Worm (Caenorhabditis elegans) whole organism, mixed stage, embryonic: ENCODE measurements around the gene C10A4.3.

Source experiments
- M03D4.4 ChIP-seq: sonication (generic microtip); optimal IDR thresholded peaks from 2 replicates; lab custom pipeline; 2017; ENCODE audit warnings: mild to moderate bottlenecking, missing genetic modification characterization, missing compliant biosample characterization
- bed-3 ChIP-seq: fragments of 200-800 bp; sonication (Bioruptor generic); optimal IDR thresholded peaks from 3 replicates; lab custom pipeline; 2018; ENCODE audit warnings: mild to moderate bottlenecking, missing genetic modification characterization, moderate library complexity, missing compliant biosample characterization
- blmp-1 ChIP-seq: fragments of 150-350 bp; optimal IDR thresholded peaks from 2 replicates; lab custom pipeline; 2014; ENCODE audit warnings: missing biosample characterization, missing genetic modification characterization
- ceh-39 ChIP-seq: fragments of 150-350 bp; optimal IDR thresholded peaks from 2 replicates; lab custom pipeline; 2014; ENCODE audit warnings: missing biosample characterization, missing genetic modification characterization
- ceh-83 ChIP-seq: fragments of 200-800 bp; sonication (Bioruptor generic); optimal IDR thresholded peaks from 2 replicates; lab custom pipeline; 2018; ENCODE audit warnings: mild to moderate bottlenecking, missing genetic modification characterization, missing compliant biosample characterization
- cnd-1 ChIP-seq: fragments of 200-800 bp; sonication (Bioruptor generic); optimal IDR thresholded peaks from 2 replicates; lab custom pipeline; 2018; ENCODE audit warnings: mild to moderate bottlenecking, missing genetic modification characterization, missing compliant biosample characterization
- drap-1 ChIP-seq: fragments of 200-800 bp; sonication (Bioruptor generic); optimal IDR thresholded peaks from 3 replicates; lab custom pipeline; 2018; ENCODE audit warnings: mild to moderate bottlenecking, missing genetic modification characterization, missing compliant biosample characterization
- elt-1 ChIP-seq: sonication (generic microtip); optimal IDR thresholded peaks from 2 replicates; lab custom pipeline; 2017; ENCODE audit warnings: missing genetic modification characterization, mild to moderate bottlenecking, missing compliant biosample characterization, antibody characterized with exemption, moderate library complexity, borderline replicate concordance; ENCODE audit not compliant: insufficient read depth
- elt-3 ChIP-seq: fragments of 150-350 bp; optimal IDR thresholded peaks from 2 replicates; lab custom pipeline; 2014; ENCODE audit warnings: missing biosample characterization, missing genetic modification characterization
- flh-1 ChIP-seq: fragments of 200-800 bp; sonication (Bioruptor generic); optimal IDR thresholded peaks from 2 replicates; lab custom pipeline; 2018; ENCODE audit warnings: mild to moderate bottlenecking, missing genetic modification characterization, moderate library complexity, missing compliant biosample characterization
- ham-2 ChIP-seq: fragments of 200-800 bp; sonication (Bioruptor generic); optimal IDR thresholded peaks from 2 replicates; lab custom pipeline; 2018; ENCODE audit warnings: mild to moderate bottlenecking, missing genetic modification characterization, missing compliant biosample characterization
- lin-13 ChIP-seq: fragments of 150-350 bp; optimal IDR thresholded peaks from 2 replicates; lab custom pipeline; 2014; ENCODE audit warnings: missing biosample characterization, missing genetic modification characterization
- lin-32 ChIP-seq: fragments of 200-800 bp; sonication (Bioruptor generic); optimal IDR thresholded peaks from 2 replicates; lab custom pipeline; 2018; ENCODE audit warnings: mild to moderate bottlenecking, missing genetic modification characterization, missing compliant biosample characterization
- lsy-2 ChIP-seq: fragments of 150-350 bp; optimal IDR thresholded peaks from 2 replicates; lab custom pipeline; 2014; ENCODE audit warnings: missing biosample characterization, missing genetic modification characterization
- mab-5 ChIP-seq: fragments of 150-350 bp; optimal IDR thresholded peaks from 2 replicates; lab custom pipeline; 2014; ENCODE audit warnings: missing biosample characterization, missing genetic modification characterization
- mep-1 ChIP-seq: fragments of 150-350 bp; optimal IDR thresholded peaks from 2 replicates; lab custom pipeline; 2017; ENCODE audit warnings: missing biosample characterization, missing genetic modification reagents, missing genetic modification characterization, inconsistent platforms
- mls-2 ChIP-seq: sonication (generic microtip); optimal IDR thresholded peaks from 2 replicates; lab custom pipeline; 2016; ENCODE audit warnings: mild to moderate bottlenecking, missing genetic modification characterization, moderate library complexity, missing compliant biosample characterization
- nhr-12 ChIP-seq: fragments of 150-350 bp; optimal IDR thresholded peaks from 2 replicates; lab custom pipeline; 2014; ENCODE audit warnings: missing biosample characterization, missing genetic modification characterization
- nhr-2 ChIP-seq: fragments of 150-350 bp; optimal IDR thresholded peaks from 2 replicates; lab custom pipeline; 2014; ENCODE audit warnings: missing biosample characterization, missing genetic modification characterization
- nhr-237 ChIP-seq: fragments of 150-350 bp; optimal IDR thresholded peaks from 2 replicates; lab custom pipeline; 2014; ENCODE audit warnings: missing biosample characterization, missing genetic modification characterization
- nhr-28 ChIP-seq: fragments of 150-350 bp; optimal IDR thresholded peaks from 2 replicates; lab custom pipeline; 2014; ENCODE audit warnings: missing biosample characterization, missing genetic modification characterization
- nhr-76 ChIP-seq: sonication (generic microtip); optimal IDR thresholded peaks from 2 replicates; lab custom pipeline; 2017; ENCODE audit warnings: missing biosample characterization, missing genetic modification characterization
- pha-4 ChIP-seq: fragments of 150-350 bp; optimal IDR thresholded peaks from 2 replicates; lab custom pipeline; 2018; ENCODE audit warnings: missing biosample characterization, missing genetic modification reagents, missing genetic modification characterization
- sem-2 ChIP-seq: fragments of 200-800 bp; sonication (Bioruptor generic); optimal IDR thresholded peaks from 2 replicates; lab custom pipeline; 2018; ENCODE audit warnings: mild to moderate bottlenecking, missing genetic modification characterization, missing compliant biosample characterization
- snpc-4 ChIP-seq: fragments of 150-350 bp; optimal IDR thresholded peaks from 2 replicates; lab custom pipeline; 2014; ENCODE audit warnings: missing biosample characterization, missing genetic modification characterization
- sptf-1 ChIP-seq: sonication (generic microtip); optimal IDR thresholded peaks from 2 replicates; lab custom pipeline; 2017; ENCODE audit warnings: mild to moderate bottlenecking, missing genetic modification characterization, moderate library complexity, missing compliant biosample characterization
- tbx-8 ChIP-seq: fragments of 200-800 bp; sonication (Bioruptor generic); optimal IDR thresholded peaks from 2 replicates; lab custom pipeline; 2018; ENCODE audit warnings: mild to moderate bottlenecking, missing genetic modification characterization, moderate library complexity, missing compliant biosample characterization
- unc-120 ChIP-seq: sonication (generic microtip); optimal IDR thresholded peaks from 2 replicates; lab custom pipeline; 2017; ENCODE audit warnings: missing genetic modification characterization, missing compliant biosample characterization; ENCODE audit not compliant: poor library complexity, severe bottlenecking
- unc-39 ChIP-seq: fragments of 150-350 bp; optimal IDR thresholded peaks from 2 replicates; lab custom pipeline; 2014; ENCODE audit warnings: missing biosample characterization, missing genetic modification characterization
- unc-62 ChIP-seq: fragments of 150-350 bp; optimal IDR thresholded peaks from 2 replicates; lab custom pipeline; 2014; ENCODE audit warnings: missing biosample characterization, missing genetic modification reagents, missing genetic modification characterization
- ztf-11 ChIP-seq: fragments of 150-350 bp; optimal IDR thresholded peaks from 2 replicates; lab custom pipeline; 2014; ENCODE audit warnings: missing biosample characterization, missing genetic modification characterization

Gene C10A4.3

ce11 chrX:7398584-7398983, 6.9 kb upstream of the C10A4.3 start, which contains the start of gene C10A4.10:
C10A4.10 (plus strand) TSS chrX:7398884.
- TF ChIP-seq blmp-1 (tag; lab: Kevin White, UChicago) = no peak
- no peak for TF ChIP-seq tbx-8 (GFP tag; lab: Kevin White, UChicago)
- TF ChIP-seq bed-3 = no peak
- TF ChIP-seq sem-2 = no peak
- no peak for TF ChIP-seq drap-1 (GFP tag; lab: Kevin White, UChicago)
- TF ChIP-seq cnd-1 (tag; lab: Kevin White, UChicago) = no peak
- no peak for TF ChIP-seq sptf-1
- no peak for TF ChIP-seq lin-32 (GFP tag; lab: Kevin White, UChicago)
- TF ChIP-seq lin-13 (tag; lab: Kevin White, UChicago) = no peak
- no peak for TF ChIP-seq nhr-237 (tag; lab: Kevin White, UChicago)
- no peak for TF ChIP-seq unc-62 (GFP tag; lab: Kevin White, UChicago)
- TF ChIP-seq ham-2 (GFP tag; lab: Kevin White, UChicago) = no peak
- no peak for TF ChIP-seq mls-2 (tag; lab: Kevin White, UChicago)
- no peak for TF ChIP-seq flh-1
- no peak for TF ChIP-seq M03D4.4 (tag; lab: Kevin White, UChicago)
- no peak for TF ChIP-seq elt-3 (tag; lab: Kevin White, UChicago)
- TF ChIP-seq nhr-76 (tag; lab: Kevin White, UChicago) = no peak
- TF ChIP-seq unc-39 (tag; lab: Kevin White, UChicago) = no peak
- TF ChIP-seq mab-5 (tag; lab: Kevin White, UChicago) = no peak

- no peak for TF ChIP-seq nhr-237 (tag; lab: Kevin White, UChicago)
- no peak for TF ChIP-seq tbx-8 (GFP tag; lab: Kevin White, UChicago)
- TF ChIP-seq ceh-39 (tag; lab: Kevin White, UChicago) = no peak
- TF ChIP-seq blmp-1 (tag; lab: Kevin White, UChicago) = no peak
- no peak for TF ChIP-seq unc-120 (tag; lab: Kevin White, UChicago)
- TF ChIP-seq unc-62 (GFP tag; lab: Kevin White, UChicago) = no peak
- TF ChIP-seq nhr-12 (tag; lab: Kevin White, UChicago) = no peak
Observed at ce11 chrX:7400788-7401187, 4.7 kb upstream of the C10A4.3 start, which contains the start of gene C10A4.4. C10A4.4 (plus strand) TSS chrX:7401088.

ce11 chrX:7404551-7404950, 942 bp upstream of the C10A4.3 start:
- TF ChIP-seq lin-32 (GFP tag; lab: Kevin White, UChicago) = no peak
- no peak for TF ChIP-seq lin-13 (tag; lab: Kevin White, UChicago)
- no peak for TF ChIP-seq ceh-39 (tag; lab: Kevin White, UChicago)
- no peak for TF ChIP-seq bed-3
- TF ChIP-seq mls-2 (tag; lab: Kevin White, UChicago) = no peak
- TF ChIP-seq unc-62 (GFP tag; lab: Kevin White, UChicago) = no peak
- TF ChIP-seq drap-1 (GFP tag; lab: Kevin White, UChicago) = no peak
- no peak for TF ChIP-seq unc-39 (tag; lab: Kevin White, UChicago)
- TF ChIP-seq unc-120 (tag; lab: Kevin White, UChicago) = no peak
- TF ChIP-seq nhr-76 (tag; lab: Kevin White, UChicago) = no peak
- no peak for TF ChIP-seq elt-1
- no peak for TF ChIP-seq ztf-11 (tag; lab: Kevin White, UChicago)
- no peak for TF ChIP-seq mep-1
- no peak for TF ChIP-seq nhr-2
- no peak for TF ChIP-seq elt-3 (tag; lab: Kevin White, UChicago)

- TF ChIP-seq mls-2 (tag; lab: Kevin White, UChicago) (no peak), bed-3 (no peak), lin-32 (GFP tag; lab: Kevin White, UChicago) (no peak), lsy-2 (tag; lab: Kevin White, UChicago) (no peak), snpc-4 (tag; lab: Kevin White, UChicago) (no peak), ceh-39 (tag; lab: Kevin White, UChicago) (no peak), pha-4 (no peak)
Observed at ce11 chrX:7407749-7408148, 2.3 kb downstream of the C10A4.3 start.

ce11 chrX:7409030-7409429, 3.5 kb downstream of the C10A4.3 start:
- TF ChIP-seq snpc-4 (tag; lab: Kevin White, UChicago) (no peak), blmp-1 (tag; lab: Kevin White, UChicago) (no peak), tbx-8 (GFP tag; lab: Kevin White, UChicago) (no peak), ztf-11 (tag; lab: Kevin White, UChicago) (no peak), ceh-83 (GFP tag; lab: Kevin White, UChicago) (no peak), nhr-28 (tag; lab: Kevin White, UChicago) (no peak)
- TF ChIP-seq, all 35 proteins: peak for 0
